Worm (Caenorhabditis elegans) whole organism, early embryonic: Measurements from ENCODE around the gene ZK632.2.

Experiments
- B0310.2 ChIP-seq: sonication (generic microtip); optimal IDR thresholded peaks from 2 replicates; lab custom pipeline; 2016; ENCODE audit warnings: mild to moderate bottlenecking, missing genetic modification characterization, missing compliant biosample characterization
- F13C5.2 ChIP-seq: sonication (generic microtip); optimal IDR thresholded peaks from 2 replicates; lab custom pipeline; 2017; ENCODE audit warnings: mild to moderate bottlenecking, missing genetic modification characterization, inconsistent platforms, missing compliant biosample characterization
- aly-1 ChIP-seq: sonication (generic microtip); optimal IDR thresholded peaks from 2 replicates; lab custom pipeline; 2016; ENCODE audit warnings: missing genetic modification characterization, missing compliant biosample characterization
- ama-1 ChIP-seq: fragments of 150-350 bp; optimal IDR thresholded peaks from 2 replicates; lab custom pipeline; 2014
- ceh-13 ChIP-seq: fragments of 200-800 bp; sonication (Bioruptor generic); optimal IDR thresholded peaks from 2 replicates; lab custom pipeline; 2018; ENCODE audit warnings: mild to moderate bottlenecking, missing genetic modification characterization, missing compliant biosample characterization
- ceh-36 ChIP-seq: sonication (generic microtip); optimal IDR thresholded peaks from 2 replicates; lab custom pipeline; 2016; ENCODE audit warnings: missing genetic modification characterization, inconsistent platforms, missing compliant biosample characterization
- ets-7 ChIP-seq: sonication (generic microtip); optimal IDR thresholded peaks from 2 replicates; lab custom pipeline; 2016; ENCODE audit warnings: missing genotype, missing genetic modification characterization, missing compliant biosample characterization
- flt-1 ChIP-seq: fragments of 200-800 bp; sonication (Bioruptor generic); IDR thresholded peaks from 2 replicates; pipeline ENCODE4 v1.3.6; 2022; ENCODE audit warnings: missing genetic modification characterization, missing compliant biosample characterization
- hmbx-1 ChIP-seq: sonication (generic microtip); optimal IDR thresholded peaks from 2 replicates; lab custom pipeline; 2016; ENCODE audit warnings: mild to moderate bottlenecking, missing genetic modification characterization, missing compliant biosample characterization
- hmg-4 ChIP-seq: fragments of 200-800 bp; sonication (Bioruptor generic); optimal IDR thresholded peaks from 2 replicates; lab custom pipeline; 2018; ENCODE audit warnings: mild to moderate bottlenecking, missing genetic modification characterization, missing compliant biosample characterization
- hnd-1 ChIP-seq: sonication (generic microtip); optimal IDR thresholded peaks from 2 replicates; lab custom pipeline; 2016; ENCODE audit warnings: missing genetic modification characterization, missing compliant biosample characterization
- pes-1 ChIP-seq: fragments of 200-800 bp; sonication (Bioruptor generic); IDR thresholded peaks from 2 replicates; pipeline ENCODE4 v1.3.6; 2022; ENCODE audit warnings: missing genetic modification reagents, missing genetic modification characterization, missing compliant biosample characterization
- scrt-1 ChIP-seq: fragments of 200-800 bp; sonication (Bioruptor generic); IDR thresholded peaks from 2 replicates; pipeline ENCODE4 v1.3.6; 2022; ENCODE audit warnings: missing genetic modification characterization, missing compliant biosample characterization
- sea-1 ChIP-seq: fragments of 200-800 bp; sonication (Bioruptor generic); conservative IDR thresholded peaks from 2 replicates; pipeline ENCODE4 v1.3.6; 2022; ENCODE audit warnings: missing genetic modification characterization, missing compliant biosample characterization
- tbx-11 ChIP-seq: fragments of 200-800 bp; sonication (Bioruptor generic); IDR thresholded peaks from 2 replicates; pipeline ENCODE4 v1.3.6; 2022; ENCODE audit warnings: missing genetic modification characterization, missing compliant biosample characterization
- tbx-37 ChIP-seq: fragments of 200-800 bp; sonication (Bioruptor generic); conservative IDR thresholded peaks from 2 replicates; pipeline ENCODE4 v1.3.6; 2022; ENCODE audit warnings: missing genetic modification reagents, missing genetic modification characterization, missing compliant biosample characterization
- tra-4 ChIP-seq: sonication (generic microtip); optimal IDR thresholded peaks from 2 replicates; lab custom pipeline; 2017; ENCODE audit warnings: missing genetic modification characterization, missing compliant biosample characterization

ZK632.2 gene

DNA sequence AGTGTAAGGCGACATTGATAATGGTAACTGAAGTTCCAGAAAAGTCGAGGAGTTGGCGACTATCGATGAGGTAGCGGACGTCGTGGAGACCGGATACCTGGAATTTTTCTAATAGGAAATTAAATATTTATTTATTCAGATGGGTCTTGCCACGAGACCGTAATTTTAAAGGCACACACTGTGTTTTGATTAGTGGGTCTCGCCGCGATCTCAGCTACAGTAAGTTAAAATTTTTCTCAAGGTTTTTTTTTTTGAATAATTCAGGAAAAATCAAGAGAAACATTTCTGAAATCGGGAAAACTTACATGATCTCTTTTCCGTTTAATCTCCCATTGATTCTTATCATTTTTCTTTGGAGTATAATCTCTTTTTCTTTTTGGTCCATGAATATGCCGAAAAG, 19.8 kb upstream of the ZK632.2 start:
- TF ChIP-seq tbx-37 (GFP tag; lab: Robert Waterston, UW) = no peak
- no peak for TF ChIP-seq sea-1 (GFP tag; lab: Robert Waterston, UW)
- no peak for TF ChIP-seq tra-4 (tag; lab: Kevin White, UChicago)
- no peak for TF ChIP-seq hnd-1 (tag; lab: Kevin White, UChicago)
- no peak for TF ChIP-seq B0310.2
- TF ChIP-seq ama-1 (lab: Kevin White, UChicago) = no peak
- no peak for TF ChIP-seq aly-1
- TF ChIP-seq scrt-1 = no peak
- TF ChIP-seq ceh-13 (GFP tag; lab: Kevin White, UChicago) = no peak
- TF ChIP-seq pes-1 (GFP tag; lab: Robert Waterston, UW) = no peak
- TF ChIP-seq ets-7 = no peak
- TF ChIP-seq flt-1 (GFP tag; lab: Robert Waterston, UW) = no peak
- TF ChIP-seq hmg-4 (GFP tag; lab: Kevin White, UChicago) = no peak
- TF ChIP-seq tbx-11 (GFP tag; lab: Robert Waterston, UW) = no peak
- TF ChIP-seq ceh-36 (tag; lab: Kevin White, UChicago) = no peak
- TF ChIP-seq hmbx-1 (tag; lab: Kevin White, UChicago) = no peak
- TF ChIP-seq F13C5.2 (tag; lab: Kevin White, UChicago) = no peak

DNA sequence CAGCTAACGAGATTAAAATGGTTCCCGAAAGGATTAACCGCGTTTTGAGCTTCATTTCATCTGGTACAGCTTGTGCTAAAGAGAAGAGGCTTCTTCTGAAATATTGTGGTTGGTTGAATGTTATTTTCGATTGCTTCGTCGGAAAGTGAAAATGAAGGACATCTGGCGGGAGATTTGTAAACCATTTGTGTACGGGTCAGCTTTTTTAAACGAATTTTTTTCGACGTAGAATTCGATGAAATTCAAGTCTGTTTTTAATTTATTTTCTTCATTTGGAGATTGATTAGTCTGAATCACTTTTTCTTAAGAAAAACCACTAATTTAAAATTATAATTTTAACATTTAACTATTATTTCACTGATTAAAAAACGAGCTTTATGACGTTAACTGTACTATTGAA, 18.7 kb upstream of the ZK632.2 start, which contains the start of gene sqv-3:
TSS of gene sqv-3 (minus strand) at position 101 of the 400 bp plus-strand sequence.
- no peak for TF ChIP-seq F13C5.2 (tag; lab: Kevin White, UChicago)
- TF ChIP-seq ceh-36 (tag; lab: Kevin White, UChicago) = no peak
- no peak for TF ChIP-seq tbx-11 (GFP tag; lab: Robert Waterston, UW)
- no peak for TF ChIP-seq flt-1 (GFP tag; lab: Robert Waterston, UW)
- no peak for TF ChIP-seq ets-7
- TF ChIP-seq hnd-1 (tag; lab: Kevin White, UChicago) = no peak

- TF ChIP-seq ama-1 (lab: Kevin White, UChicago) (no peak), pes-1 (GFP tag; lab: Robert Waterston, UW) (0 out of 2 replicates have a peak, but pooled peaks have one; percentile 31), F13C5.2 (tag; lab: Kevin White, UChicago) (peak; percentile 54), sea-1 (GFP tag; lab: Robert Waterston, UW) (0 out of 2 replicates have a peak, but pooled peaks have one; percentile 58)
Observed at ce11 chrIII:9780665-9781304, 18.1 kb upstream of the ZK632.2 start, which contains the start of gene vha-1. Gene vha-1 (plus strand): TSS chrIII:9781254.

- TF ChIP-seq F13C5.2 (tag; lab: Kevin White, UChicago) (no peak), ama-1 (lab: Kevin White, UChicago) (peak; percentile 27)
Observed at ce11 chrIII:9782011-9782436, 16.9 kb upstream of the ZK632.2 start, which contains the start of gene vha-2. Gene vha-2 (plus strand): TSS chrIII:9782164.

DNA sequence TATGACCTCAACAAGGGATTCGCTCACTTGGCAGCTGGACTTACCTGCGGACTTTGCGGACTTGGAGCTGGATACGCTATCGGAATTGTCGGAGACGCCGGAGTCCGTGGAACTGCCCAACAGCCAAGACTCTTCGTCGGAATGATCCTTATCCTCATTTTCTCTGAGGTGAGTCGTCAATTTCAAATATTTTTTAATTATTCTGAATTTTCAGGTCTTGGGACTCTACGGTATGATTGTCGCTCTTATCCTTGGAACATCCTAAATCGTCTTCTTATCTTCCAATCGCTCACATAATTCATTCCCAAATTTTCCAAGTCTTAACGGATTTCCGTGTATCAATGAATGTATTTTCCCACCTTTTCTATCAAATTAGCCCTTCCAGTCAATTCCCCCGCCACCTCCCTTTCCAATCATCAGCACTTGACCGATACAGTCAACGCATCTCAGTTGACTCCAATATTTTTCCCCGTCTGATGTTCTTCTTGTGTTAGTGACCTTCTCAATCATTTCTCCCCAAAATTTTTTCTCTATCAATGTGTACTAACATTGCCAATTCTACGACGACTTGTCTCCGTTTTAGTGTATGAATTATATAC, 16.3 kb upstream of the ZK632.2 start, which contains the start of gene R10E11.6:
TSS of gene R10E11.6 (plus strand) at position 524 of the 599 bp plus-strand sequence.
- TF ChIP-seq scrt-1 (no peak), tra-4 (tag; lab: Kevin White, UChicago) (no peak), flt-1 (GFP tag; lab: Robert Waterston, UW) (no peak), hnd-1 (tag; lab: Kevin White, UChicago) (no peak), tbx-37 (GFP tag; lab: Robert Waterston, UW) (no peak), hmg-4 (GFP tag; lab: Kevin White, UChicago) (no peak), ets-7 (no peak), F13C5.2 (tag; lab: Kevin White, UChicago) (no peak), pes-1 (GFP tag; lab: Robert Waterston, UW) (no peak)

DNA sequence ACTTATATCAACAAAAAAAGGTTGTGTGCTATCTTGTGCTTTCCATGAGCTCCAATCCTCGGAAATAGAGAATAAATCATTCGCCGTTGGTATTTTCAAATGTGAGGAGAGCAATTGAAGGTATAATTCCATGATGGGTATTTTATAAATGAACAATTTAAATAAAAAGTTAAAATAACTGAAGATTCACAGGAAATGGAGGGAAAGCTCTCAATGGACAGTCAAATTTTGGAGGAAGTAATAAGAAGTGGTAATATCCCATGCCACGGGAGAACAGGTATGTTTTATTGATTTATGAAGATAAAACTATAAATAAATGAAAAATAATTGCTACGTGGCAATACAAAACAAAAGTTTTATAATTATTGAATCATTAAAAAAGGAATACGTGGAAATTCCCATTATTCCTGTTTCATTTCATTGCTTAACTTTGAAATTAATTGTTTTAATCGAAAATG, 15.7 kb upstream of the ZK632.2 start:
- TF ChIP-seq scrt-1 (no peak), B0310.2 (no peak), tbx-11 (GFP tag; lab: Robert Waterston, UW) (no peak), tra-4 (tag; lab: Kevin White, UChicago) (no peak), ama-1 (lab: Kevin White, UChicago) (no peak), ceh-13 (GFP tag; lab: Kevin White, UChicago) (no peak), sea-1 (GFP tag; lab: Robert Waterston, UW) (no peak), hmg-4 (GFP tag; lab: Kevin White, UChicago) (no peak), tbx-37 (GFP tag; lab: Robert Waterston, UW) (no peak), aly-1 (no peak), hmbx-1 (tag; lab: Kevin White, UChicago) (no peak), ceh-36 (tag; lab: Kevin White, UChicago) (no peak), flt-1 (GFP tag; lab: Robert Waterston, UW) (no peak), ets-7 (no peak), hnd-1 (tag; lab: Kevin White, UChicago) (no peak)

ce11 chrIII:9786776-9787175, 12.1 kb upstream of the ZK632.2 start:
- TF ChIP-seq ceh-13 (GFP tag; lab: Kevin White, UChicago) (no peak), ama-1 (lab: Kevin White, UChicago) (no peak), tbx-11 (GFP tag; lab: Robert Waterston, UW) (no peak), scrt-1 (no peak), tra-4 (tag; lab: Kevin White, UChicago) (no peak)
